Worm (Caenorhabditis elegans): ENCODE measurements around the gene F22E5.12.

DNA sequence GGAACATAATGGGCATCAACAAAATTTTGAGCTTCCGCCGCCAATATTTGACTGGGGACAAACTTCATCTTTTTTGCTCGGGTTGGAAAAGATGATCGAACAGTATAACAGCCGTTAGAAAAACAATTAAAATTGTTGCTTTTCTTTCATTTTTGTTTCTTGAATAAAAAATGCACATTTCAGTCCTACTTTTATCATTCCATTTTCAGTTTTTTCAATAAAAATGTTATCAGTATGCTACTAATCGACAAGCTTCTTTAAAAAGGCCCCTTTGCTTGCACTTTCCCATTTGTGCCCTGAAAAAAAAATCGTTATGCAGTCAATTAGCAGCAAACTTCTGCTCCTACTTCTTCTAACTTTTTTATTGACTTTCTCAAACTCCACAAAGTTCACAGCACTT is 4.9 kb downstream of the F22E5.12 start, which contains the start of gene F22E5.7:
- TF ChIP-seq med-1 (GFP tag; optimal IDR thresholded peaks at IDR 0.05; ENCODE audit: insufficient read depth), result no peak
- TF ChIP-seq flt-1 (GFP tag; IDR thresholded peaks at IDR 0.05), result no peak
- TF ChIP-seq tab-1 (GFP tag; IDR thresholded peaks at IDR 0.05), result no peak
- no peak for TF ChIP-seq klf-2 (GFP tag; conservative IDR thresholded peaks at IDR 0.05)
- no peak for TF ChIP-seq ref-1 (GFP tag; conservative IDR thresholded peaks at IDR 0.05)
- TF ChIP-seq ztf-23 (GFP tag; IDR thresholded peaks at IDR 0.05), result no peak
- no peak for TF ChIP-seq T22C8.4 (GFP tag; IDR thresholded peaks at IDR 0.05)
- no peak for TF ChIP-seq ztf-29 (GFP tag; IDR thresholded peaks at IDR 0.05)
- no peak for TF ChIP-seq cog-1 (tag; optimal IDR thresholded peaks at IDR 0.05)
